Worm (Caenorhabditis elegans): ENCODE data around the gene C32B5.7.

DNA sequence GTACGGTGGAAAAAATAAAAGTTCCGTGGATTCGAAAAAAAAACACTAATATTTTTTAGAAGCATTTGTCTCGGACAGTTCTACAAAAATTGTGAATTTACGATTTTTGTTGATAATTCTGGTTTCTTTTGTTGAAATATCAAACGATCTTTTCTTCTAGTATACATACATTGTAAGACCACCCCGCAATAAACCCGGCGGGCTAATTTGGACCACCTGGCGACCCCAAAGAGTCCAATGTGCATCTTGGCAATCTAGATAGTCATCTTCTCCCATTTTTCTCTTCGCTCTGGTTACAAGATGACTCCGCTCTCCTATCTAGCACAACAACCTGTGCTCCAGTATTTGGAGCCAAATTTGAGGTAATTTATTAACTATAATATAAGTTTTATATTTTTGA, 44.5 kb upstream of the C32B5.7 start, which contains the start of gene fbxc-29:
- TF ChIP-seq him-1 (tag; optimal IDR thresholded peaks at IDR 0.05) (no peak), dao-5 (tag; optimal IDR thresholded peaks at IDR 0.05) (no peak), W03F9.2 (tag; optimal IDR thresholded peaks at IDR 0.05) (no peak)

Measured in whole organism, L4/young adult.